Fruit fly (Drosophila melanogaster): Measurements from ENCODE around the gene CG7565.

DNA sequence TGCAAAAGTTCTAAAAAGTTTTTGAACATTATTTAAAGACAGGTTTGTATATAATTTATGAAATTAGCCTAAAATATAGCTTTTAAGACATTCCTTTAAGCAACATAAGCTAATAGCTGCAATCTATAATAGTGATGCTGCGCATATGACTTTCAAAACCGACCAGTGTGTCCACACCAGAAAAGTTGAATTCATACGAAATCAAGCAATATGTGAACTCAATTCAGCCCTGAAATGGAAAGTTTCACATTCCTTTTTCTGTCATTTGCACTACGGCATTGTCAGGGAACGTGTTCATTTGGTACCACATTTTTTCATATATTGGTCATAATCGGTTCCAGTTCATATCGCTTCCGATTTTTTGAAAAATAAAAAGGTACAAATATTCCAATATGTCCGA lies 17.3 kb upstream of the CG7565 start, which contains the start of gene fan:
- TF ChIP-seq esn (GFP tag; optimal IDR thresholded peaks at IDR 0.05) (no peak), Blimp-1 (GFP tag; optimal IDR thresholded peaks at IDR 0.05) (no peak), CG11294 (GFP tag; IDR thresholded peaks at IDR 0.05) (no peak), Lpt (GFP tag; optimal IDR thresholded peaks at IDR 0.05) (no peak), pdm3 (GFP tag; optimal IDR thresholded peaks at IDR 0.05) (no peak), Hr39 (GFP tag; optimal IDR thresholded peaks at IDR 0.05) (no peak), CG11902 (GFP tag; optimal IDR thresholded peaks at IDR 0.05) (no peak), eg (GFP tag; IDR thresholded peaks at IDR 0.05) (no peak)
